Fruit fly (Drosophila melanogaster) whole organism, embryonic: ENCODE measurements around the gene Iyd.

Experiments
- Ada2b ChIP-seq: fragments of 200-800 bp; sonication (Bioruptor generic); IDR thresholded peaks from 2 replicates; pipeline ENCODE4 v1.3.6; 2022; ENCODE audit warnings: missing biosample characterization, missing genetic modification characterization
- Atf-2 ChIP-seq: fragments of 200-800 bp; sonication (Bioruptor generic); optimal IDR thresholded peaks from 2 replicates; lab custom pipeline; 2016; ENCODE audit warnings: missing biosample characterization, missing genetic modification characterization
- Awh ChIP-seq: fragments of 200-800 bp; sonication (Bioruptor generic); IDR thresholded peaks from 2 replicates; pipeline ENCODE4, ENCODE4 v1.3.6; 2022; ENCODE audit warnings: missing biosample characterization, missing genetic modification characterization
- CG10267 ChIP-seq: fragments of 200-800 bp; sonication (Bioruptor generic); optimal IDR thresholded peaks from 2 replicates; lab custom pipeline; 2018; ENCODE audit warnings: missing biosample characterization, mild to moderate bottlenecking, missing genetic modification characterization, moderate library complexity
- CG10462 ChIP-seq: fragments of 200-800 bp; sonication (Bioruptor generic); optimal IDR thresholded peaks from 2 replicates; lab custom pipeline; 2016; ENCODE audit warnings: missing biosample characterization, missing genetic modification characterization
- CG10565 ChIP-seq: fragments of 200-800 bp; sonication (Bioruptor generic); optimal IDR thresholded peaks from 3 replicates; lab custom pipeline; 2016; ENCODE audit warnings: missing biosample characterization, mild to moderate bottlenecking, missing genetic modification characterization
- CG12155 ChIP-seq: fragments of 200-800 bp; sonication (Bioruptor generic); optimal IDR thresholded peaks from 3 replicates; lab custom pipeline; 2016; ENCODE audit warnings: missing biosample characterization, missing genetic modification characterization
- CG1603 ChIP-seq: fragments of 200-800 bp; sonication (Bioruptor generic); optimal IDR thresholded peaks from 2 replicates; lab custom pipeline; 2019; ENCODE audit warnings: missing biosample characterization, mild to moderate bottlenecking, missing genetic modification characterization, moderate library complexity
- CG18619 ChIP-seq: fragments of 200-800 bp; sonication (Bioruptor generic); optimal IDR thresholded peaks from 3 replicates; lab custom pipeline; 2017; ENCODE audit warnings: missing biosample characterization, mild to moderate bottlenecking, missing genetic modification characterization
- CG2116 ChIP-seq: fragments of 200-800 bp; sonication (Bioruptor generic); optimal IDR thresholded peaks from 3 replicates; lab custom pipeline; 2018; ENCODE audit warnings: missing biosample characterization, mild to moderate bottlenecking, missing genetic modification characterization
- CG2202 ChIP-seq: fragments of 200-800 bp; sonication (Bioruptor generic); optimal IDR thresholded peaks from 2 replicates; lab custom pipeline; 2018; ENCODE audit warnings: missing biosample characterization, mild to moderate bottlenecking, missing genetic modification characterization
- CG2875 ChIP-seq: fragments of 200-800 bp; sonication (Bioruptor generic); optimal IDR thresholded peaks from 2 replicates; lab custom pipeline; 2017; ENCODE audit warnings: missing biosample characterization, mild to moderate bottlenecking, missing genetic modification characterization, missing genetic modification reagents
- CG30020 ChIP-seq: fragments of 200-800 bp; optimal IDR thresholded peaks from 2 replicates; lab custom pipeline; 2019; ENCODE audit warnings: missing biosample characterization, mild to moderate bottlenecking, missing genetic modification characterization, moderate library complexity
- CG31388 ChIP-seq: fragments of 200-800 bp; sonication (Bioruptor generic); optimal IDR thresholded peaks from 2 replicates; lab custom pipeline; 2016; ENCODE audit warnings: missing biosample characterization, missing genetic modification characterization
- CG4404 ChIP-seq: fragments of 200-800 bp; sonication (Bioruptor generic); IDR thresholded peaks from 2 replicates; pipeline ENCODE4 v1.3.6; 2022; ENCODE audit warnings: missing biosample characterization, missing genetic modification characterization
- CG4820 ChIP-seq: fragments of 200-800 bp; sonication (Bioruptor generic); optimal IDR thresholded peaks from 3 replicates; lab custom pipeline; 2016; ENCODE audit warnings: missing biosample characterization, missing genetic modification characterization
- CG7357 ChIP-seq: fragments of 200-800 bp; sonication (Bioruptor generic); IDR thresholded peaks from 3 replicates; pipeline ENCODE4 v1.3.6; 2022; ENCODE audit warnings: missing biosample characterization, missing genetic modification characterization
- Dp ChIP-seq: fragments of 200-800 bp; sonication (Bioruptor generic); optimal IDR thresholded peaks from 2 replicates; lab custom pipeline; 2018; ENCODE audit warnings: missing biosample characterization, mild to moderate bottlenecking, missing genetic modification characterization, moderate library complexity
- H15 ChIP-seq: fragments of 200-800 bp; sonication (Bioruptor generic); IDR thresholded peaks from 3 replicates; pipeline ENCODE4 v1.3.6; 2022; ENCODE audit warnings: missing biosample characterization, missing genetic modification characterization
- Mad ChIP-seq: fragments of 200-800 bp; sonication (Bioruptor generic); optimal IDR thresholded peaks from 2 replicates; lab custom pipeline; 2016; ENCODE audit warnings: missing biosample characterization, missing genetic modification characterization
- Oaz ChIP-seq: fragments of 200-800 bp; sonication (Bioruptor generic); IDR thresholded peaks from 2 replicates; pipeline ENCODE4 v1.3.6; 2022; ENCODE audit warnings: missing biosample characterization, missing genetic modification characterization
- Usf ChIP-seq: fragments of 200-800 bp; sonication (Bioruptor generic); optimal IDR thresholded peaks from 2 replicates; lab custom pipeline; 2017; ENCODE audit warnings: missing genotype, missing biosample characterization, missing genetic modification characterization
- YL-1 ChIP-seq: fragments of 200-800 bp; sonication (Bioruptor generic); optimal IDR thresholded peaks from 3 replicates; lab custom pipeline; 2017; ENCODE audit warnings: missing biosample characterization, mild to moderate bottlenecking, missing genetic modification characterization
- al ChIP-seq: fragments of 200-800 bp; sonication (Bioruptor generic); IDR thresholded peaks from 2 replicates; pipeline ENCODE4 v1.3.6; 2022; ENCODE audit warnings: missing biosample characterization, missing genetic modification characterization
- cad ChIP-seq: fragments of >200 bp; optimal IDR thresholded peaks from 2 replicates; lab custom pipeline; 2017; ENCODE audit warnings: missing biosample characterization, missing genetic modification characterization
- cato ChIP-seq: fragments of 200-800 bp; sonication (Bioruptor generic); optimal IDR thresholded peaks from 2 replicates; lab custom pipeline; 2016; ENCODE audit warnings: missing biosample characterization, missing genetic modification characterization, borderline replicate concordance
- crp ChIP-seq, 2 experiments: fragments of 200-800 bp; sonication (Bioruptor generic); optimal IDR thresholded peaks; 2 replicates in 1 of 2; 3 replicates in 1 of 2; lab custom pipeline; 2017; ENCODE audit warnings: missing biosample characterization in 2 of 2, missing genetic modification characterization in 2 of 2, mild to moderate bottlenecking in 1 of 2, moderate library complexity in 1 of 2
- dm ChIP-seq: fragments of 200-800 bp; sonication (Bioruptor generic); optimal IDR thresholded peaks from 3 replicates; lab custom pipeline; 2016; ENCODE audit warnings: missing biosample characterization, missing genetic modification characterization
- eve ChIP-seq, 2 experiments: fragments of >200 bp; optimal IDR thresholded peaks; 2 replicates each; lab custom pipeline; 2017; ENCODE audit warnings: missing biosample characterization in 2 of 2, missing genetic modification characterization in 2 of 2
- gem ChIP-seq: fragments of 200-800 bp; sonication (Bioruptor generic); optimal IDR thresholded peaks from 2 replicates; lab custom pipeline; 2019; ENCODE audit warnings: missing biosample characterization, mild to moderate bottlenecking, missing genetic modification characterization, moderate library complexity
- klu ChIP-seq: fragments of 200-800 bp; sonication (Bioruptor generic); IDR thresholded peaks from 2 replicates; pipeline ENCODE4 v1.3.6; 2022; ENCODE audit warnings: missing biosample characterization, missing genetic modification characterization
- lola ChIP-seq, 3 experiments: fragments of >200 bp in 2 of 3; fragments of 200-800 bp in 1 of 3; sonication (Bioruptor generic) in 1 of 3; optimal IDR thresholded peaks; 2 replicates each; lab custom pipeline; 2017 to 2019; ENCODE audit warnings: missing biosample characterization in 3 of 3, missing genetic modification characterization in 3 of 3, mild to moderate bottlenecking in 1 of 3, moderate library complexity in 1 of 3
- nau ChIP-seq: fragments of 200-800 bp; sonication (Bioruptor generic); optimal IDR thresholded peaks from 3 replicates; lab custom pipeline; 2017; ENCODE audit warnings: missing biosample characterization, mild to moderate bottlenecking, missing genetic modification characterization, missing genetic modification reagents
- nmo ChIP-seq: fragments of 200-800 bp; sonication (Bioruptor generic); optimal IDR thresholded peaks from 2 replicates; lab custom pipeline; 2018; ENCODE audit warnings: missing biosample characterization, mild to moderate bottlenecking, missing genetic modification characterization, moderate library complexity
- pan ChIP-seq, 4 experiments: fragments of >200 bp in 3 of 4; fragments of 200-800 bp in 1 of 4; sonication (Bioruptor generic) in 1 of 4; optimal IDR thresholded peaks in 3 of 4; IDR thresholded peaks in 1 of 4; 2 replicates each; pipeline versions ENCODE4 v1.3.6 to Lab custom; 2017 to 2022; ENCODE audit warnings: missing biosample characterization in 2 of 4, missing genetic modification characterization in 2 of 4, mixed read lengths in 1 of 4
- pfk ChIP-seq: fragments of 200-800 bp; sonication (Bioruptor generic); optimal IDR thresholded peaks from 2 replicates; lab custom pipeline; 2018; ENCODE audit warnings: missing biosample characterization, mild to moderate bottlenecking, missing genetic modification characterization, moderate library complexity
- prd ChIP-seq, 3 experiments: fragments of >200 bp in 2 of 3; fragments of 200-800 bp in 1 of 3; sonication (Bioruptor generic) in 1 of 3; optimal IDR thresholded peaks in 2 of 3; IDR thresholded peaks in 1 of 3; 2 replicates in 2 of 3; 3 replicates in 1 of 3; pipeline versions ENCODE4 v1.3.6 to Lab custom; 2017 to 2022; ENCODE audit warnings: missing biosample characterization in 1 of 3, missing genetic modification characterization in 1 of 3
- pum ChIP-seq: fragments of 200-800 bp; sonication (Bioruptor generic); optimal IDR thresholded peaks from 2 replicates; lab custom pipeline; 2016; ENCODE audit warnings: missing biosample characterization, missing genetic modification characterization
- sd ChIP-seq: fragments of 200-800 bp; sonication (Bioruptor generic); optimal IDR thresholded peaks from 3 replicates; lab custom pipeline; 2018; ENCODE audit warnings: missing biosample characterization, mild to moderate bottlenecking, missing genetic modification characterization, moderate library complexity
- sens ChIP-seq: fragments of 200-800 bp; sonication (Bioruptor generic); peaks from one replicate; lab custom pipeline; 2016; ENCODE audit warnings: missing biosample characterization, missing genetic modification characterization
- sqz ChIP-seq: fragments of 200-800 bp; sonication (Bioruptor generic); optimal IDR thresholded peaks from 3 replicates; lab custom pipeline; 2018; ENCODE audit warnings: missing biosample characterization, mild to moderate bottlenecking, missing genetic modification characterization
- sug ChIP-seq: fragments of 200-800 bp; optimal IDR thresholded peaks from 2 replicates; lab custom pipeline; 2019; ENCODE audit warnings: missing biosample characterization, mild to moderate bottlenecking, missing genetic modification characterization, moderate library complexity
- tgo ChIP-seq: fragments of 200-800 bp; sonication (Bioruptor generic); IDR thresholded peaks from 3 replicates; pipeline ENCODE4 v1.3.6; 2022; ENCODE audit warnings: missing biosample characterization, missing genetic modification characterization
- tx ChIP-seq: fragments of 200-800 bp; sonication (Bioruptor generic); optimal IDR thresholded peaks from 2 replicates; lab custom pipeline; 2016; ENCODE audit warnings: missing biosample characterization, missing genetic modification characterization
- usp ChIP-seq: fragments of >200 bp; optimal IDR thresholded peaks from 2 replicates; lab custom pipeline; 2017; ENCODE audit warnings: missing biosample characterization, missing genetic modification characterization
- vnd ChIP-seq: fragments of 200-800 bp; sonication (Bioruptor generic); IDR thresholded peaks from 3 replicates; pipeline ENCODE4 v1.3.6; 2022; ENCODE audit warnings: missing biosample characterization, missing genetic modification characterization; ENCODE audit not compliant: partially characterized antibody
- vvl ChIP-seq: fragments of 200-800 bp; sonication (Bioruptor generic); IDR thresholded peaks from 2 replicates; pipeline ENCODE4 v1.3.6; 2022; ENCODE audit warnings: missing biosample characterization, missing genetic modification characterization

The Iyd gene

dm6 chr3L:11074043-11074853 is 21.8 kb downstream of the Iyd start, which contains the start of the genes Pfdn2 and Noc1 (continued):
- TF ChIP-seq pfk (no peak), vnd (GFP tag; lab: Robert Waterston, UW) (0 out of 3 replicates have a peak, but pooled peaks have one; percentile 12), CG2202 (tag; lab: Kevin White, UChicago) (no peak), tgo (GFP tag; lab: Robert Waterston, UW) (peak; percentile 41; the same call in 2 of the 3 replicates), crp (GFP tag; optimal IDR thresholded peaks at IDR 0.05; lab: Kevin White, UChicago) (peak in 1 of 2 experiments; percentile 66), nau (GFP tag; lab: Kevin White, UChicago) (no peak), CG2875 (GFP tag; lab: Kevin White, UChicago) (no peak), klu (GFP tag; lab: Robert Waterston, UW) (no peak), CG2116 (GFP tag; lab: Kevin White, UChicago) (peak; percentile 18), Ada2b (peak; percentile 53; the same call in 1 of the 2 replicates), pum (GFP tag; lab: Kevin White, UChicago) (peak; percentile 15), sug (tag; lab: Kevin White, UChicago) (peak; percentile 58), sqz (no peak), Usf (no peak), lola (GFP tag; optimal IDR thresholded peaks at IDR 0.05; lab: Kevin White, UChicago) (peak in 1 of 3 experiments; percentile 61), al (GFP tag; lab: Robert Waterston, UW) (peak; percentile 60; the same call in 1 of the 2 replicates), pan (optimal IDR thresholded peaks at IDR 0.05; lab: Kevin White, UChicago) (no peak), pan (GFP tag; optimal IDR thresholded peaks at IDR 0.05 in 1 of 2, IDR thresholded peaks at IDR 0.05 in 1 of 2) (peak in 1 of 2 experiments; percentile 61), CG10565 (GFP tag; lab: Kevin White, UChicago) (no peak), CG10462 (peak; percentile 31), dm (GFP tag; lab: Kevin White, UChicago) (peak; percentile 57), CG30020 (tag; lab: Kevin White, UChicago) (peak; percentile 54), gem (tag; lab: Kevin White, UChicago) (no peak), usp (no peak), CG10267 (peak; percentile 60), CG7357 (GFP tag; lab: Robert Waterston, UW) (peak; percentile 49; the same call in 1 of the 3 replicates), Atf-2 (no peak), H15 (GFP tag; lab: Robert Waterston, UW) (no peak), tx (no peak), sd (tag; lab: Kevin White, UChicago) (no peak), CG1603 (no peak), Dp (GFP tag; lab: Kevin White, UChicago) (peak; percentile 7), Awh (GFP tag; lab: Robert Waterston, UW) (0 out of 2 replicates have a peak, but pooled peaks have one; percentile 15), Mad (GFP tag; lab: Kevin White, UChicago) (no peak), CG12155 (GFP tag; lab: Kevin White, UChicago) (peak; percentile 54), sens (GFP tag; lab: Kevin White, UChicago) (no peak), Oaz (no peak), YL-1 (peak; percentile 33), prd (optimal IDR thresholded peaks at IDR 0.05; lab: Kevin White, UChicago) (no peak), prd (GFP tag; IDR thresholded peaks at IDR 0.05; lab: Robert Waterston, UW) (peak; percentile 67), CG31388 (GFP tag; lab: Kevin White, UChicago) (no peak), nmo (GFP tag; lab: Kevin White, UChicago) (peak; percentile 81), vvl (GFP tag; lab: Robert Waterston, UW) (peak; percentile 26; the same call in 1 of the 2 replicates), eve (GFP tag; optimal IDR thresholded peaks at IDR 0.05; lab: Kevin White, UChicago) (no peak), cad (no peak), CG18619 (GFP tag; lab: Kevin White, UChicago) (peak; percentile 3), cato (no peak), CG4404 (GFP tag; lab: Robert Waterston, UW) (0 out of 2 replicates have a peak, but pooled peaks have one; percentile 29), CG4820 (GFP tag; lab: Kevin White, UChicago) (peak; percentile 34)
